Worm (Caenorhabditis elegans) whole organism, midembryonic: Measurements from ENCODE around the gene msp-32.

ENCODE experiments used
- T22C8.4 ChIP-seq: fragments of 200-800 bp; sonication (Bioruptor generic); IDR thresholded peaks from 2 replicates; pipeline ENCODE4 v1.3.6; 2022; ENCODE audit warnings: missing genetic modification characterization, missing compliant biosample characterization
- klf-2 ChIP-seq: fragments of 200-800 bp; sonication (Bioruptor generic); conservative IDR thresholded peaks from 2 replicates; pipeline ENCODE4 v1.3.6; 2022; ENCODE audit warnings: missing genetic modification reagents, missing genetic modification characterization, missing compliant biosample characterization
- ztf-29 ChIP-seq: fragments of 200-800 bp; sonication (Bioruptor generic); IDR thresholded peaks from 2 replicates; pipeline ENCODE4 v1.3.6; 2022; ENCODE audit warnings: missing genetic modification reagents, missing genetic modification characterization, missing compliant biosample characterization

DNA sequence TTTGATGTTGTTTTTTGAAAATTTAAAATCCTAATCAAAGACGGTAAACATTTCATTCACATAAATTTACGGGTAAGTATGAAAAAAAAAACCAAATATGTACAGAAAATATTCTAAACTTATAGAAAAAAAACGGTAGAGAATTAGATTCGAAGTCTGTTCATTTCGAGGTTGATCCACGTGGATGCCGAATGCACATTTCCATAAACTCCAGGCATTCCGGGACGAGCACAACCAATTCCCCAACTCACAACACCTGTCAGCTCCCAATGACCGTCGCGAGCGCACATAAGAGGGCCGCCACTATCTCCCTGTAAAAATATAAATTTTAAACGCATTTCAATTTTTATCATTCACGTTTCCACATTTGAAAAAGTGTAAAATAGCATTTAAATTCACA lies 49.5 kb downstream of the msp-32 start:
- TF ChIP-seq klf-2 (GFP tag; lab: Robert Waterston, UW) (no peak), T22C8.4 (no peak), ztf-29 (GFP tag; lab: Robert Waterston, UW) (no peak)
